Fruit fly (Drosophila melanogaster): ENCODE measurements around the gene CG32548.

Gene CG32548

DNA sequence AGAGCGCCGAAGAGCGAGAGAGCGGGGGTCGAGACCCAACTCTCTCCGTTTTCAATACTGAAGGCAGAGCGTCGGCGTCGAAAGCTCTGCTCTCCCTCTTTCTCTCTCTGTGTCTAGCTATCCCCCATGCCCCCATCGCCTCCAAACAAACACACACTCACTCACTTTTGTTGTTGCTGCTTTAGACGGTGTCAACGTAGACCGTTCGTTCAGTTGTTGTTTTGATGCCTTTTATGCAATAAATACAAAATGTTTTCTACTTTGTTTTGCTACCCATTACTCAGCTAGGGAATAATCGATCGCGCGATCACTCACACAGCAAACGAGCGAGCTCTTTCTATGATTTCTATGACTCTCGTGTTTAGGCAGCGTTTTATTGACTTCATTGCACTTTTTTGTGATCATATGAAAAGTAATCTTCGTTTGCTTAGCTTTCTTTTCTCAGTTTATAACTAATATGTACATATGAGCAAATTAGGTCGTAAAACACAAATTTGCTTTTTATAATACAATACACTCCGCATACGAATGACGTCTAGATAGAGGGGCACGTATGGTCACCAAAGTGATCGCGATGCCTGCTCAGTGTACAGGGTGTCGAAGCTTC, 35.6 kb downstream of the CG32548 start (continued):
- TF ChIP-seq Ssrp (tag; optimal IDR thresholded peaks at IDR 0.05) (peak; percentile 31), D19B (GFP tag; optimal IDR thresholded peaks at IDR 0.05) (peak; percentile 97), dpn (GFP tag; optimal IDR thresholded peaks at IDR 0.05) (peak in 1 of 2 experiments; percentile 34), CG2889 (GFP tag; IDR thresholded peaks at IDR 0.05) (no peak), CG16815 (GFP tag; optimal IDR thresholded peaks at IDR 0.05) (peak; percentile 21), HLH54F (GFP tag; optimal IDR thresholded peaks at IDR 0.05) (peak; percentile 22), yki (optimal IDR thresholded peaks at IDR 0.05) (peak; percentile 64), dimm (GFP tag; IDR thresholded peaks at IDR 0.05) (no peak), Med (GFP tag) (peak; percentile 88), Trl (optimal IDR thresholded peaks at IDR 0.05) (peak; percentile 91 to 92), Trl (GFP tag; optimal IDR thresholded peaks at IDR 0.05) (no peak), bab2 (GFP tag; optimal IDR thresholded peaks at IDR 0.05) (peak; percentile 46), dmrt11E (tag; optimal IDR thresholded peaks at IDR 0.05) (peak; percentile 13), CG9437 (GFP tag; optimal IDR thresholded peaks at IDR 0.05) (peak; percentile 14), grau (tag; optimal IDR thresholded peaks at IDR 0.05) (peak; percentile 55), lola (GFP tag; optimal IDR thresholded peaks at IDR 0.05) (peak in 1 of 3 experiments; percentile 33), CG17912 (GFP tag; optimal IDR thresholded peaks at IDR 0.05) (no peak), toy (GFP tag; IDR thresholded peaks at IDR 0.05) (no peak), Abd-B (GFP tag; optimal IDR thresholded peaks at IDR 0.05) (peak; percentile 48), Ets65A (GFP tag) (peak; percentile 90), Ets97D (GFP tag; optimal IDR thresholded peaks at IDR 0.05) (no peak), CG18262 (tag; optimal IDR thresholded peaks at IDR 0.05) (peak; percentile 33), run (tag; optimal IDR thresholded peaks at IDR 0.05) (peak; percentile 47), CG13624 (GFP tag; optimal IDR thresholded peaks at IDR 0.05) (peak; percentile 7), CG16863 (GFP tag; optimal IDR thresholded peaks at IDR 0.05) (peak; percentile 36), Usf (GFP tag; optimal IDR thresholded peaks at IDR 0.05) (peak; percentile 28), CG10979 (tag; optimal IDR thresholded peaks at IDR 0.05) (peak; percentile 39), nom (GFP tag; optimal IDR thresholded peaks at IDR 0.05) (peak; percentile 33), CG18599 (GFP tag; optimal IDR thresholded peaks at IDR 0.05) (peak; percentile 1), Mad (GFP tag; optimal IDR thresholded peaks at IDR 0.05) (peak; percentile 44), CoRest (tag; optimal IDR thresholded peaks at IDR 0.05) (peak; percentile 67), CG15269 (tag; optimal IDR thresholded peaks at IDR 0.05) (peak; percentile 12), Ptx1 (GFP tag; IDR thresholded peaks at IDR 0.05) (peak; percentile 6; the same call in 1 of the 2 replicates), Hr51 (GFP tag; optimal IDR thresholded peaks at IDR 0.05) (peak in 1 of 2 experiments; percentile 49), CG12659 (GFP tag; optimal IDR thresholded peaks at IDR 0.05) (peak; percentile 35), CG1233 (GFP tag; optimal IDR thresholded peaks at IDR 0.05) (no peak), D (optimal IDR thresholded peaks at IDR 0.05) (no peak), D (GFP tag; optimal IDR thresholded peaks at IDR 0.05) (no peak), emc (GFP tag; optimal IDR thresholded peaks at IDR 0.05) (peak; percentile 8), CG17829 (tag; optimal IDR thresholded peaks at IDR 0.05) (no peak), az2 (GFP tag; optimal IDR thresholded peaks at IDR 0.05) (peak; percentile 12), sc (optimal IDR thresholded peaks at IDR 0.05) (no peak), sc (GFP tag; optimal IDR thresholded peaks at IDR 0.05) (no peak), dm (GFP tag; optimal IDR thresholded peaks at IDR 0.05) (peak; percentile 42), CG17568 (GFP tag; optimal IDR thresholded peaks at IDR 0.05) (no peak), CG11504 (tag; optimal IDR thresholded peaks at IDR 0.05) (peak; percentile 35), pb (GFP tag; optimal IDR thresholded peaks at IDR 0.05) (peak; percentile 4), CG34224 (GFP tag; IDR thresholded peaks at IDR 0.05; ENCODE audit: partially characterized antibody) (peak; percentile 43; the same call in 1 of the 3 replicates), pum (GFP tag; optimal IDR thresholded peaks at IDR 0.05) (peak; percentile 40), CG9817 (tag; optimal IDR thresholded peaks at IDR 0.05) (peak; percentile 32)

Measured in whole organism, embryonic.